Worm (Caenorhabditis elegans) whole organism, L4 larva: Measurements from ENCODE around the gene cpl-1.

Experiments
- F26F4.8 ChIP-seq: fragments of 200-800 bp; sonication (Bioruptor generic); conservative IDR thresholded peaks from 2 replicates; pipeline ENCODE4 v1.3.6; 2022; ENCODE audit warnings: missing genetic modification characterization, missing compliant biosample characterization
- F37D6.2 ChIP-seq: sonication (generic microtip); optimal IDR thresholded peaks from 2 replicates; lab custom pipeline; 2016; ENCODE audit warnings: mild to moderate bottlenecking, missing genetic modification characterization, missing compliant biosample characterization
- F44E2.7 ChIP-seq: fragments of 200-800 bp; sonication (Bioruptor generic); IDR thresholded peaks from 2 replicates; pipeline ENCODE4 v2.1.2; 2022; ENCODE audit warnings: missing genetic modification characterization, missing compliant biosample characterization
- F49E8.2 ChIP-seq: sonication (generic microtip); optimal IDR thresholded peaks from 2 replicates; lab custom pipeline; 2016; ENCODE audit warnings: missing compliant biosample characterization, mild to moderate bottlenecking, missing genetic modification characterization, borderline replicate concordance
- T20F7.1 ChIP-seq: fragments of 200-800 bp; sonication (Bioruptor generic); optimal IDR thresholded peaks from 2 replicates; lab custom pipeline; 2018; ENCODE audit warnings: mild to moderate bottlenecking, missing genetic modification characterization, missing compliant biosample characterization
- T26A8.4 ChIP-seq: fragments of 200-800 bp; sonication (Bioruptor generic); IDR thresholded peaks from 2 replicates; pipeline ENCODE4 v1.3.6; 2022; ENCODE audit warnings: missing genetic modification characterization, missing compliant biosample characterization
- Y48G9A.11 ChIP-seq: fragments of 200-800 bp; sonication (Bioruptor generic); IDR thresholded peaks from 2 replicates; pipeline ENCODE4 v1.3.6; 2022; ENCODE audit warnings: missing genetic modification reagents, missing genetic modification characterization, missing compliant biosample characterization
- Y5F2A.4 ChIP-seq: fragments of 200-800 bp; sonication (Bioruptor generic); optimal IDR thresholded peaks from 2 replicates; lab custom pipeline; 2018; ENCODE audit warnings: mild to moderate bottlenecking, missing genetic modification characterization, missing compliant biosample characterization
- ZK546.5 ChIP-seq, 2 experiments: sonication (generic microtip); optimal IDR thresholded peaks; 2 replicates each; lab custom pipeline; 2017; ENCODE audit warnings: missing biosample characterization in 2 of 2, missing genetic modification characterization in 2 of 2
- aha-1 ChIP-seq: fragments of 150-350 bp; peaks from one replicate; lab custom pipeline; 2014; ENCODE audit warnings: missing biosample characterization, missing genetic modification characterization
- arid-1 ChIP-seq: fragments of 200-800 bp; sonication (Bioruptor generic); conservative IDR thresholded peaks from 2 replicates; pipeline ENCODE4 v1.3.6; 2022; ENCODE audit warnings: missing genetic modification reagents, missing genetic modification characterization, missing compliant biosample characterization
- ceh-20 ChIP-seq: fragments of 200-800 bp; sonication (Bioruptor generic); IDR thresholded peaks from 2 replicates; pipeline ENCODE4 v1.3.6; 2022; ENCODE audit warnings: missing genetic modification reagents, missing genetic modification characterization, missing compliant biosample characterization
- ceh-82 ChIP-seq: sonication (generic microtip); optimal IDR thresholded peaks from 2 replicates; lab custom pipeline; 2017; ENCODE audit warnings: missing biosample characterization, missing genetic modification characterization
- ces-1 ChIP-seq: fragments of 150-350 bp; sonication (generic microtip); optimal IDR thresholded peaks from 4 replicates; lab custom pipeline; 2014; ENCODE audit warnings: missing biosample characterization, missing genetic modification reagents, missing genetic modification characterization
- cey-2 ChIP-seq: sonication (generic microtip); optimal IDR thresholded peaks from 3 replicates; lab custom pipeline; 2017; ENCODE audit warnings: missing genetic modification characterization, mild to moderate bottlenecking, missing compliant biosample characterization, antibody characterized with exemption, borderline replicate concordance; ENCODE audit not compliant: insufficient read depth
- daf-8 ChIP-seq: fragments of 200-800 bp; sonication (Bioruptor generic); IDR thresholded peaks from 2 replicates; pipeline ENCODE4 v1.3.6; 2022; ENCODE audit warnings: missing genetic modification characterization, missing compliant biosample characterization
- dmd-9 ChIP-seq: fragments of 200-800 bp; sonication (Bioruptor generic); IDR thresholded peaks from 2 replicates; pipeline ENCODE4 v1.3.6; 2022; ENCODE audit warnings: missing genetic modification reagents, missing genetic modification characterization, missing compliant biosample characterization
- dpl-1 ChIP-seq: fragments of 150-350 bp; optimal IDR thresholded peaks from 2 replicates; lab custom pipeline; 2014; ENCODE audit warnings: missing biosample characterization, missing genetic modification reagents, missing genetic modification characterization
- duxl-1 ChIP-seq: sonication (generic microtip); optimal IDR thresholded peaks from 2 replicates; lab custom pipeline; 2016; ENCODE audit warnings: mild to moderate bottlenecking, missing genetic modification characterization, moderate library complexity, missing compliant biosample characterization; ENCODE audit not compliant: poor library complexity
- egl-27 ChIP-seq: sonication (generic microtip); optimal IDR thresholded peaks from 3 replicates; lab custom pipeline; 2017; ENCODE audit warnings: missing biosample characterization, missing genetic modification reagents, missing genetic modification characterization
- egl-43 ChIP-seq: fragments of 200-800 bp; sonication (Bioruptor generic); IDR thresholded peaks from 2 replicates; pipeline ENCODE4 v1.3.6; 2022; ENCODE audit warnings: missing genetic modification reagents, missing genetic modification characterization, missing compliant biosample characterization
- gei-8 ChIP-seq: fragments of 200-800 bp; sonication (Bioruptor generic); optimal IDR thresholded peaks from 2 replicates; lab custom pipeline; 2018; ENCODE audit warnings: mild to moderate bottlenecking, missing genetic modification characterization, missing compliant biosample characterization
- hmg-1.1 ChIP-seq: fragments of 200-800 bp; sonication (Bioruptor generic); IDR thresholded peaks from 2 replicates; pipeline ENCODE4 v1.3.6; 2022; ENCODE audit warnings: missing genetic modification reagents, missing genetic modification characterization, missing compliant biosample characterization
- lin-1 ChIP-seq: fragments of 200-800 bp; sonication (Bioruptor generic); IDR thresholded peaks from 2 replicates; pipeline ENCODE4 v1.3.6; 2022; ENCODE audit warnings: missing genetic modification reagents, missing genetic modification characterization, missing compliant biosample characterization
- lin-13 ChIP-seq: fragments of 150-350 bp; optimal IDR thresholded peaks from 2 replicates; lab custom pipeline; 2014; ENCODE audit warnings: missing biosample characterization, missing genetic modification reagents, missing genetic modification characterization
- lin-15B ChIP-seq: fragments of 150-350 bp; sonication (generic microtip); optimal IDR thresholded peaks from 3 replicates; lab custom pipeline; 2014; ENCODE audit warnings: missing biosample characterization, missing genetic modification characterization
- madf-5 ChIP-seq, 2 experiments: fragments of 200-800 bp; sonication (Bioruptor generic); IDR thresholded peaks; 2 replicates each; pipeline ENCODE4 v1.3.6; 2022; ENCODE audit warnings: missing compliant biosample characterization in 2 of 2, missing genetic modification characterization in 2 of 2
- mep-1 ChIP-seq: fragments of 150-350 bp; sonication (generic microtip); optimal IDR thresholded peaks from 3 replicates; lab custom pipeline; 2014; ENCODE audit warnings: missing biosample characterization, missing genetic modification characterization
- mes-2 ChIP-seq: sonication (generic microtip); optimal IDR thresholded peaks from 2 replicates; lab custom pipeline; 2016; ENCODE audit warnings: missing genotype, mild to moderate bottlenecking, missing genetic modification characterization, missing compliant biosample characterization; ENCODE audit not compliant: poor library complexity, severe bottlenecking
- mxl-3 ChIP-seq: fragments of 200-800 bp; sonication (Bioruptor generic); optimal IDR thresholded peaks from 2 replicates; lab custom pipeline; 2018; ENCODE audit warnings: mild to moderate bottlenecking, missing genetic modification characterization, missing compliant biosample characterization
- nhr-11 ChIP-seq: fragments of 150-350 bp; optimal IDR thresholded peaks from 2 replicates; lab custom pipeline; 2014; ENCODE audit warnings: missing biosample characterization, missing genetic modification characterization
- nhr-111 ChIP-seq: fragments of 200-800 bp; sonication (Bioruptor generic); optimal IDR thresholded peaks from 2 replicates; lab custom pipeline; 2018; ENCODE audit warnings: mild to moderate bottlenecking, missing genetic modification characterization, missing compliant biosample characterization
- nhr-25 ChIP-seq: sonication (generic microtip); optimal IDR thresholded peaks from 2 replicates; lab custom pipeline; 2017; ENCODE audit warnings: missing genetic modification characterization, mild to moderate bottlenecking, missing compliant biosample characterization, antibody characterized with exemption, moderate library complexity, borderline replicate concordance; ENCODE audit not compliant: insufficient read depth
- nhr-48 ChIP-seq: sonication (generic microtip); optimal IDR thresholded peaks from 2 replicates; lab custom pipeline; 2016; ENCODE audit warnings: mild to moderate bottlenecking, missing genetic modification characterization, missing compliant biosample characterization
- nhr-76 ChIP-seq: fragments of 150-350 bp; optimal IDR thresholded peaks from 2 replicates; lab custom pipeline; 2014; ENCODE audit warnings: missing biosample characterization, missing genetic modification characterization
- pha-4 ChIP-seq, 2 experiments: fragments of 150-350 bp in 1 of 2; fragments of 200-800 bp in 1 of 2; sonication (Bioruptor generic) in 1 of 2; IDR thresholded peaks in 1 of 2; optimal IDR thresholded peaks in 1 of 2; 2 replicates each; pipeline versions ENCODE4 v1.3.6 to Lab custom; 2014 to 2022; ENCODE audit warnings: missing genetic modification characterization in 2 of 2, missing genetic modification reagents in 2 of 2, missing biosample characterization in 1 of 2, missing compliant biosample characterization in 1 of 2
- php-3 ChIP-seq: fragments of 200-800 bp; sonication (Bioruptor generic); IDR thresholded peaks from 2 replicates; pipeline ENCODE4 v1.3.6; 2022; ENCODE audit warnings: missing genetic modification reagents, missing genetic modification characterization, missing compliant biosample characterization
- rbr-2 ChIP-seq: sonication (generic microtip); optimal IDR thresholded peaks from 2 replicates; lab custom pipeline; 2016; ENCODE audit warnings: missing genotype, missing genetic modification characterization, missing compliant biosample characterization
- saeg-2 ChIP-seq: fragments of 200-800 bp; sonication (Bioruptor generic); IDR thresholded peaks from 2 replicates; pipeline ENCODE4 v1.3.6; 2022; ENCODE audit warnings: missing genetic modification reagents, missing genetic modification characterization, missing compliant biosample characterization
- spr-3 ChIP-seq: fragments of 200-800 bp; sonication (Bioruptor generic); optimal IDR thresholded peaks from 2 replicates; lab custom pipeline; 2018; ENCODE audit warnings: mild to moderate bottlenecking, missing genetic modification characterization, missing compliant biosample characterization
- tra-1 ChIP-seq: fragments of 200-800 bp; sonication (Bioruptor generic); IDR thresholded peaks from 2 replicates; pipeline ENCODE4 v1.3.6; 2022; ENCODE audit warnings: missing genetic modification reagents, missing genetic modification characterization, missing compliant biosample characterization
- unc-130 ChIP-seq: sonication (generic microtip); optimal IDR thresholded peaks from 2 replicates; lab custom pipeline; 2016; ENCODE audit warnings: missing genetic modification reagents, missing genetic modification characterization, missing compliant biosample characterization
- vab-7 ChIP-seq: fragments of 200-800 bp; sonication (Bioruptor generic); IDR thresholded peaks from 2 replicates; pipeline ENCODE4 v1.3.6; 2022; ENCODE audit warnings: missing genetic modification reagents, missing genetic modification characterization, missing compliant biosample characterization
- ztf-7 ChIP-seq: fragments of 150-350 bp; optimal IDR thresholded peaks from 2 replicates; lab custom pipeline; 2014; ENCODE audit warnings: missing biosample characterization, missing genetic modification characterization

The cpl-1 gene

ce11 chrV:16591992-16592798, 3.0 kb downstream of the cpl-1 start, which contains the start of gene srh-269 (continued):
- no peak for TF ChIP-seq nhr-25 (tag; lab: Kevin White, UChicago)
- peak; percentile 61; the same call in 1 of the 2 replicates for TF ChIP-seq dmd-9 (GFP tag; lab: Robert Waterston, UW)
- no peak for TF ChIP-seq F37D6.2
- no peak for TF ChIP-seq nhr-76 (tag; lab: Kevin White, UChicago)
- peak; percentile 38 for TF ChIP-seq lin-13 (GFP tag; lab: Kevin White, UChicago)
- peak; percentile 80 for TF ChIP-seq php-3 (GFP tag; lab: Robert Waterston, UW)
- TF ChIP-seq nhr-48 (tag; lab: Kevin White, UChicago), result peak; percentile 55
- peak; percentile 41 for TF ChIP-seq F49E8.2 (tag; lab: Kevin White, UChicago)
- peak; percentile 74; the same call in 1 of the 2 replicates for TF ChIP-seq F44E2.7
- peak; percentile 92 for TF ChIP-seq arid-1 (GFP tag; lab: Robert Waterston, UW)
- peak; percentile 96 for TF ChIP-seq egl-43
- peak; percentile 83; the same call in 1 of the 2 replicates for TF ChIP-seq lin-1 (GFP tag; lab: Robert Waterston, UW)
- no peak for TF ChIP-seq cey-2 (tag; lab: Kevin White, UChicago)
- TF ChIP-seq gei-8 (GFP tag; lab: Kevin White, UChicago), result peak; percentile 82
- TF ChIP-seq mep-1 (tag; lab: Kevin White, UChicago), result peak; percentile 34
- peak; percentile 86 for TF ChIP-seq F26F4.8 (GFP tag; lab: Robert Waterston, UW)
- TF ChIP-seq lin-15B (tag; lab: Kevin White, UChicago), result no peak
- TF ChIP-seq T26A8.4 (GFP tag; lab: Robert Waterston, UW), result peak; percentile 93
- peak; percentile 84 for TF ChIP-seq duxl-1 (tag; lab: Kevin White, UChicago)
- no peak for TF ChIP-seq egl-27
- TF ChIP-seq vab-7, result peak; percentile 96
- TF ChIP-seq unc-130 (GFP tag; lab: Kevin White, UChicago), result peak; percentile 61
- peak; percentile 89 for TF ChIP-seq tra-1
- TF ChIP-seq ztf-7 (tag; lab: Kevin White, UChicago), result no peak
- peak; percentile 34 for TF ChIP-seq dpl-1 (GFP tag; lab: Kevin White, UChicago)
- peak; percentile 62 to 75; a peak in 1 of 4 replicates for TF ChIP-seq madf-5 (GFP tag; IDR thresholded peaks at IDR 0.05; lab: Robert Waterston, UW)
- TF ChIP-seq ZK546.5 (tag; optimal IDR thresholded peaks at IDR 0.05; lab: Kevin White, UChicago), result no peak
- TF ChIP-seq ceh-20 (GFP tag; lab: Robert Waterston, UW), result peak; percentile 86
- TF ChIP-seq ceh-82, result no peak
- TF ChIP-seq pha-4 (GFP tag; IDR thresholded peaks at IDR 0.05; lab: Robert Waterston, UW), result peak; percentile 89
- no peak for TF ChIP-seq pha-4 (tag; optimal IDR thresholded peaks at IDR 0.05; lab: Kevin White, UChicago)
- TF ChIP-seq Y48G9A.11 (GFP tag; lab: Robert Waterston, UW), result peak; percentile 78
- TF ChIP-seq nhr-11, result peak; percentile 69
- TF ChIP-seq spr-3, result peak; percentile 69
- TF ChIP-seq daf-8 (GFP tag; lab: Robert Waterston, UW), result 0 out of 2 replicates have a peak, but pooled peaks have one; percentile 37
- peak; percentile 81 for TF ChIP-seq mes-2 (tag; lab: Kevin White, UChicago)
- no peak for TF ChIP-seq ces-1 (GFP tag; lab: Kevin White, UChicago)
- peak; percentile 50 for TF ChIP-seq T20F7.1 (GFP tag; lab: Kevin White, UChicago)
- peak; percentile 81 for TF ChIP-seq hmg-1.1 (GFP tag; lab: Robert Waterston, UW)
- TF ChIP-seq rbr-2 (tag; lab: Kevin White, UChicago), result peak; percentile 51
- TF ChIP-seq Y5F2A.4, result peak; percentile 66
- TF ChIP-seq saeg-2 (GFP tag; lab: Robert Waterston, UW), result peak; percentile 65; the same call in 1 of the 2 replicates
- TF ChIP-seq aha-1 (tag; lab: Kevin White, UChicago), result peak; percentile 93
- TF ChIP-seq nhr-111 (GFP tag; lab: Kevin White, UChicago), result peak; percentile 65
- TF ChIP-seq mxl-3 (GFP tag; lab: Kevin White, UChicago), result peak; percentile 59
